Fruit fly (Drosophila melanogaster) whole organism, embryonic: ENCODE data around the gene CG13110.

Experiments
- BEAF-32 ChIP-seq: fragments of 200-800 bp; sonication (Bioruptor generic); optimal IDR thresholded peaks from 3 replicates; lab custom pipeline; 2017; ENCODE audit warnings: missing biosample characterization, missing genetic modification characterization, mild to moderate bottlenecking, moderate library complexity, missing genetic modification reagents
- CG10462 ChIP-seq: fragments of 200-800 bp; sonication (Bioruptor generic); optimal IDR thresholded peaks from 2 replicates; lab custom pipeline; 2016; ENCODE audit warnings: missing biosample characterization, missing genetic modification characterization
- CG11247 ChIP-seq: fragments of 200-800 bp; sonication (Bioruptor generic); IDR thresholded peaks from 2 replicates; pipeline ENCODE4 v1.3.6; 2022; ENCODE audit warnings: missing biosample characterization, missing genetic modification characterization
- CG11504 ChIP-seq: fragments of 200-800 bp; sonication (Bioruptor generic); optimal IDR thresholded peaks from 3 replicates; lab custom pipeline; 2019; ENCODE audit warnings: missing biosample characterization, mild to moderate bottlenecking, missing genetic modification characterization, moderate library complexity
- CG11695 ChIP-seq: fragments of 200-800 bp; sonication (Bioruptor generic); IDR thresholded peaks from 3 replicates; pipeline ENCODE4 v1.3.6; 2022; ENCODE audit warnings: missing biosample characterization, missing genetic modification characterization
- CG13296 ChIP-seq: fragments of 200-800 bp; sonication (Bioruptor generic); optimal IDR thresholded peaks from 3 replicates; lab custom pipeline; 2018; ENCODE audit warnings: missing biosample characterization, mild to moderate bottlenecking, missing genetic modification characterization
- CG14710 ChIP-seq: fragments of 200-800 bp; sonication (Bioruptor generic); optimal IDR thresholded peaks from 3 replicates; lab custom pipeline; 2019; ENCODE audit warnings: missing biosample characterization, mild to moderate bottlenecking, missing genetic modification characterization, moderate library complexity
- CG15073 ChIP-seq: fragments of 200-800 bp; sonication (Bioruptor generic); optimal IDR thresholded peaks from 2 replicates; lab custom pipeline; 2016; ENCODE audit warnings: missing biosample characterization, missing genetic modification characterization
- CG15269 ChIP-seq: fragments of 200-800 bp; sonication (Bioruptor generic); optimal IDR thresholded peaks from 2 replicates; lab custom pipeline; 2018; ENCODE audit warnings: missing biosample characterization, mild to moderate bottlenecking, missing genetic modification characterization, moderate library complexity
- CG15514 ChIP-seq: fragments of 200-800 bp; sonication (Bioruptor generic); optimal IDR thresholded peaks from 3 replicates; lab custom pipeline; 2017; ENCODE audit warnings: missing biosample characterization, missing genetic modification characterization, mild to moderate bottlenecking, moderate library complexity, missing genetic modification reagents
- CG18599 ChIP-seq: fragments of 200-800 bp; sonication (Bioruptor generic); optimal IDR thresholded peaks from 3 replicates; lab custom pipeline; 2017; ENCODE audit warnings: missing biosample characterization, missing genetic modification characterization, mild to moderate bottlenecking, moderate library complexity, missing genetic modification reagents
- CG32772 ChIP-seq: fragments of 200-800 bp; sonication (Bioruptor generic); IDR thresholded peaks from 2 replicates; pipeline ENCODE4 v1.3.6; 2022; ENCODE audit warnings: missing biosample characterization, missing genetic modification characterization
- CG3281 ChIP-seq: fragments of 200-800 bp; sonication (Bioruptor generic); optimal IDR thresholded peaks from 3 replicates; lab custom pipeline; 2017; ENCODE audit warnings: missing biosample characterization, mild to moderate bottlenecking, missing genetic modification characterization
- CG4730 ChIP-seq: fragments of 200-800 bp; sonication (Bioruptor generic); IDR thresholded peaks from 2 replicates; pipeline ENCODE4 v1.3.6; 2022; ENCODE audit warnings: missing biosample characterization, missing genetic modification characterization
- CG7839 ChIP-seq: fragments of 200-800 bp; sonication (Bioruptor generic); optimal IDR thresholded peaks from 3 replicates; lab custom pipeline; 2018; ENCODE audit warnings: missing biosample characterization, mild to moderate bottlenecking, missing genetic modification characterization, moderate library complexity
- CG9727 ChIP-seq: fragments of 200-800 bp; sonication (Bioruptor generic); optimal IDR thresholded peaks from 3 replicates; lab custom pipeline; 2017; ENCODE audit warnings: missing biosample characterization, mild to moderate bottlenecking, missing genetic modification characterization
- CHES-1-like ChIP-seq: fragments of 200-800 bp; sonication (Bioruptor generic); optimal IDR thresholded peaks from 2 replicates; lab custom pipeline; 2016; ENCODE audit warnings: missing biosample characterization, missing genetic modification characterization
- Camta ChIP-seq: fragments of 200-800 bp; sonication (Bioruptor generic); optimal IDR thresholded peaks from 2 replicates; lab custom pipeline; 2016; ENCODE audit warnings: missing biosample characterization, missing genetic modification characterization
- Dref ChIP-seq: fragments of 200-800 bp; sonication (Bioruptor generic); IDR thresholded peaks from 2 replicates; pipeline ENCODE4 v1.3.6; 2022; ENCODE audit warnings: missing biosample characterization, missing genetic modification characterization
- HLH4C ChIP-seq: fragments of 200-800 bp; sonication (Bioruptor generic); IDR thresholded peaks from 3 replicates; pipeline ENCODE4 v1.3.6; 2022; ENCODE audit warnings: missing biosample characterization, missing genetic modification characterization; ENCODE audit not compliant: partially characterized antibody
- Hand ChIP-seq: fragments of 200-800 bp; sonication (Bioruptor generic); optimal IDR thresholded peaks from 2 replicates; lab custom pipeline; 2017; ENCODE audit warnings: mild to moderate bottlenecking, missing biosample characterization, missing genetic modification reagents, missing genetic modification characterization
- Hmr ChIP-seq: fragments of 200-800 bp; sonication (Bioruptor generic); optimal IDR thresholded peaks from 3 replicates; lab custom pipeline; 2017; ENCODE audit warnings: mild to moderate bottlenecking, missing biosample characterization, missing genetic modification reagents, missing genetic modification characterization
- Ptx1 ChIP-seq: fragments of 200-800 bp; sonication (Bioruptor generic); IDR thresholded peaks from 2 replicates; pipeline ENCODE4 v1.3.6; 2022; ENCODE audit warnings: missing biosample characterization, missing genetic modification characterization
- Sox100B ChIP-seq: fragments of 200-800 bp; sonication (Bioruptor generic); optimal IDR thresholded peaks from 3 replicates; lab custom pipeline; 2018; ENCODE audit warnings: missing biosample characterization, mild to moderate bottlenecking, missing genetic modification characterization
- Spps ChIP-seq: fragments of 200-800 bp; sonication (Bioruptor generic); optimal IDR thresholded peaks from 2 replicates; lab custom pipeline; 2018; ENCODE audit warnings: missing biosample characterization, mild to moderate bottlenecking, missing genetic modification characterization
- Ssrp ChIP-seq: fragments of 200-800 bp; sonication (Bioruptor generic); optimal IDR thresholded peaks from 2 replicates; lab custom pipeline; 2018; ENCODE audit warnings: missing biosample characterization, mild to moderate bottlenecking, missing genetic modification characterization, moderate library complexity
- TFAM ChIP-seq: fragments of 200-800 bp; sonication (Bioruptor generic); optimal IDR thresholded peaks from 2 replicates; lab custom pipeline; 2017; ENCODE audit warnings: missing biosample characterization, missing genetic modification characterization, inconsistent platforms
- Trl ChIP-seq, 3 experiments: fragments of >200 bp in 2 of 3; fragments of 200-800 bp in 1 of 3; sonication (Bioruptor generic) in 1 of 3; optimal IDR thresholded peaks; 2 replicates in 1 of 3; 3 replicates in 2 of 3; lab custom pipeline; 2016 to 2017; ENCODE audit warnings: missing biosample characterization in 1 of 3, missing genetic modification characterization in 1 of 3
- Usf ChIP-seq: fragments of 200-800 bp; sonication (Bioruptor generic); optimal IDR thresholded peaks from 2 replicates; lab custom pipeline; 2017; ENCODE audit warnings: missing genotype, missing biosample characterization, missing genetic modification characterization
- abd-A ChIP-seq: fragments of 200-800 bp; sonication (Bioruptor generic); optimal IDR thresholded peaks from 3 replicates; lab custom pipeline; 2019; ENCODE audit warnings: missing biosample characterization, mild to moderate bottlenecking, missing genetic modification characterization, moderate library complexity
- bcd ChIP-seq: fragments of 200-800 bp; sonication (Bioruptor generic); optimal IDR thresholded peaks from 2 replicates; lab custom pipeline; 2017; ENCODE audit warnings: missing biosample characterization, mild to moderate bottlenecking, missing genetic modification characterization
- cg ChIP-seq: fragments of 200-800 bp; sonication (Bioruptor generic); optimal IDR thresholded peaks from 3 replicates; lab custom pipeline; 2019; ENCODE audit warnings: missing biosample characterization, mild to moderate bottlenecking, missing genetic modification characterization, moderate library complexity
- chinmo ChIP-seq: fragments of 200-800 bp; sonication (Bioruptor generic); IDR thresholded peaks from 4 replicates; pipeline ENCODE4 v1.3.6; 2022; ENCODE audit warnings: missing biosample characterization, missing genetic modification characterization; ENCODE audit not compliant: partially characterized antibody
- crol ChIP-seq: fragments of 200-800 bp; sonication (Bioruptor generic); IDR thresholded peaks from 2 replicates; pipeline ENCODE4 v1.3.6; 2022; ENCODE audit warnings: missing biosample characterization, missing genetic modification characterization
- dmrt99B ChIP-seq: fragments of 200-800 bp; sonication (Bioruptor generic); optimal IDR thresholded peaks from 2 replicates; lab custom pipeline; 2018; ENCODE audit warnings: missing biosample characterization, mild to moderate bottlenecking, missing genetic modification characterization, moderate library complexity
- fru ChIP-seq: fragments of >200 bp; optimal IDR thresholded peaks from 2 replicates; lab custom pipeline; 2017
- gem ChIP-seq: fragments of 200-800 bp; sonication (Bioruptor generic); optimal IDR thresholded peaks from 2 replicates; lab custom pipeline; 2019; ENCODE audit warnings: missing biosample characterization, mild to moderate bottlenecking, missing genetic modification characterization, moderate library complexity
- jumu ChIP-seq: fragments of 200-800 bp; sonication (Bioruptor generic); optimal IDR thresholded peaks from 3 replicates; lab custom pipeline; 2016; ENCODE audit warnings: missing biosample characterization, missing genetic modification characterization
- nmo ChIP-seq: fragments of 200-800 bp; sonication (Bioruptor generic); optimal IDR thresholded peaks from 2 replicates; lab custom pipeline; 2018; ENCODE audit warnings: missing biosample characterization, mild to moderate bottlenecking, missing genetic modification characterization, moderate library complexity
- pb ChIP-seq: fragments of 200-800 bp; sonication (Bioruptor generic); optimal IDR thresholded peaks from 3 replicates; lab custom pipeline; 2016; ENCODE audit warnings: missing biosample characterization, missing genetic modification characterization
- phol ChIP-seq: fragments of 200-800 bp; sonication (Bioruptor generic); optimal IDR thresholded peaks from 3 replicates; lab custom pipeline; 2018; ENCODE audit warnings: missing biosample characterization, mild to moderate bottlenecking, missing genetic modification characterization, moderate library complexity
- pnt ChIP-seq: fragments of 200-800 bp; sonication (Bioruptor generic); optimal IDR thresholded peaks from 3 replicates; lab custom pipeline; 2016; ENCODE audit warnings: missing biosample characterization, missing genetic modification characterization
- row ChIP-seq: fragments of 200-800 bp; sonication (Bioruptor generic); IDR thresholded peaks from 3 replicates; pipeline ENCODE4 v1.3.6; 2022; ENCODE audit warnings: missing biosample characterization, missing genetic modification characterization
- run ChIP-seq: fragments of 200-800 bp; sonication (Bioruptor generic); optimal IDR thresholded peaks from 3 replicates; lab custom pipeline; 2018; ENCODE audit warnings: missing biosample characterization, mild to moderate bottlenecking, missing genetic modification characterization
- scrt ChIP-seq: fragments of 200-800 bp; sonication (Bioruptor generic); optimal IDR thresholded peaks from 2 replicates; lab custom pipeline; 2018; ENCODE audit warnings: missing biosample characterization, mild to moderate bottlenecking, missing genetic modification characterization, moderate library complexity
- sim ChIP-seq: fragments of 200-800 bp; sonication (Bioruptor generic); IDR thresholded peaks from 2 replicates; pipeline ENCODE4 v1.3.6; 2022; ENCODE audit warnings: missing biosample characterization, missing genetic modification characterization
- slbo ChIP-seq: fragments of 200-800 bp; sonication (Bioruptor generic); IDR thresholded peaks from 2 replicates; pipeline ENCODE4 v1.3.6; 2022; ENCODE audit warnings: missing biosample characterization, missing genetic modification characterization
- tgo ChIP-seq: fragments of 200-800 bp; sonication (Bioruptor generic); IDR thresholded peaks from 3 replicates; pipeline ENCODE4 v1.3.6; 2022; ENCODE audit warnings: missing biosample characterization, missing genetic modification characterization
- tio ChIP-seq: fragments of 200-800 bp; sonication (Bioruptor generic); optimal IDR thresholded peaks from 2 replicates; lab custom pipeline; 2017; ENCODE audit warnings: missing biosample characterization, missing genetic modification characterization, inconsistent platforms
- tup ChIP-seq: fragments of 200-800 bp; sonication (Bioruptor generic); optimal IDR thresholded peaks from 2 replicates; lab custom pipeline; 2016; ENCODE audit warnings: missing biosample characterization, mild to moderate bottlenecking, missing genetic modification characterization, moderate library complexity

The CG13110 gene

DNA sequence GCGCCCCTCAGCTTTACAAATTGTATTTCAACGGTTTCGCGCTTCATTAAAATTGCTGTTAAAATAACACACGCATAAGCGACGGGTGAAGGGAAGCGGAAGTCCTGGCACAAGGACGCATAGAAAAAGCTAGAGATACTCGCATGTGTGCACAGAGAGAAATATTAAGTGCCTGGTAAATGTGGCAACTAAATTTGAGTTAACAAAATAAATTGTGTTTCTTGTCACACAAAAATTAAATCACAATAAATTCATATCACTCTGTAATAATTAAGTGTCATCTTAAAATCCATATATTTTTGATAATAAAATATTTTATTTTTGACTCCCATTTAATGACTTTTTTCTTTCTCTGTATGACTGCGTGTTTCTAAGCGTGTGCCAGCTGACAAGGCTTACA, 49.9 kb downstream of the CG13110 start:
- TF ChIP-seq abd-A (tag; lab: Kevin White, UChicago) (peak; percentile 32), TFAM (GFP tag; lab: Kevin White, UChicago) (no peak), CG10462 (GFP tag; lab: Kevin White, UChicago) (no peak), CG15514 (peak; percentile 12), dmrt99B (tag; lab: Kevin White, UChicago) (peak; percentile 36), pnt (no peak), CG18599 (peak; percentile 70), tgo (GFP tag; lab: Robert Waterston, UW) (0 out of 3 replicates have a peak, but pooled peaks have one; percentile 19), CG32772 (0 out of 2 replicates have a peak, but pooled peaks have one; percentile 6), Usf (GFP tag; lab: Kevin White, UChicago) (no peak), CG13296 (GFP tag; lab: Kevin White, UChicago) (peak; percentile 3), fru (lab: Kevin White, UChicago) (no peak), CG4730 (GFP tag; lab: Robert Waterston, UW) (no peak), Ptx1 (GFP tag; lab: Robert Waterston, UW) (0 out of 2 replicates have a peak, but pooled peaks have one; percentile 26), CHES-1-like (GFP tag; lab: Kevin White, UChicago) (no peak), sim (no peak), jumu (no peak), CG15269 (tag; lab: Kevin White, UChicago) (peak; percentile 29), CG9727 (peak; percentile 19), CG7839 (no peak), slbo (GFP tag; lab: Robert Waterston, UW) (peak; percentile 42; the same call in 1 of the 2 replicates), Dref (GFP tag; lab: Robert Waterston, UW) (no peak), Sox100B (peak; percentile 15), tup (no peak), Hmr (GFP tag; lab: Kevin White, UChicago) (peak; percentile 44), CG3281 (peak; percentile 28), tio (GFP tag; lab: Kevin White, UChicago) (no peak), BEAF-32 (no peak), run (tag; lab: Kevin White, UChicago) (no peak), scrt (peak; percentile 33), CG11504 (tag; lab: Kevin White, UChicago) (peak; percentile 45), CG11247 (GFP tag; lab: Robert Waterston, UW) (no peak), row (GFP tag; lab: Robert Waterston, UW) (peak; percentile 65), CG15073 (no peak), CG11695 (GFP tag; lab: Robert Waterston, UW) (no peak), gem (tag; lab: Kevin White, UChicago) (peak; percentile 53), chinmo (GFP tag; lab: Robert Waterston, UW) (no peak), nmo (no peak), Camta (no peak), CG14710 (tag; lab: Kevin White, UChicago) (no peak), pb (GFP tag; lab: Kevin White, UChicago) (no peak), bcd (GFP tag; lab: Kevin White, UChicago) (peak; percentile 26), HLH4C (GFP tag; lab: Robert Waterston, UW) (no peak), Spps (tag; lab: Kevin White, UChicago) (no peak), Trl (optimal IDR thresholded peaks at IDR 0.05; lab: Kevin White, UChicago) (no peak), Trl (GFP tag; optimal IDR thresholded peaks at IDR 0.05; lab: Kevin White, UChicago) (no peak), Ssrp (tag; lab: Kevin White, UChicago) (no peak), cg (no peak), phol (no peak), crol (no peak), Hand (GFP tag; lab: Kevin White, UChicago) (peak; percentile 41)
